Fruit fly (Drosophila melanogaster): ENCODE data around the gene ATPsynE.
A peak's percentile ranks its signal among the peaks of the same experiment; 100 is the strongest.

ATPsynE gene

DNA sequence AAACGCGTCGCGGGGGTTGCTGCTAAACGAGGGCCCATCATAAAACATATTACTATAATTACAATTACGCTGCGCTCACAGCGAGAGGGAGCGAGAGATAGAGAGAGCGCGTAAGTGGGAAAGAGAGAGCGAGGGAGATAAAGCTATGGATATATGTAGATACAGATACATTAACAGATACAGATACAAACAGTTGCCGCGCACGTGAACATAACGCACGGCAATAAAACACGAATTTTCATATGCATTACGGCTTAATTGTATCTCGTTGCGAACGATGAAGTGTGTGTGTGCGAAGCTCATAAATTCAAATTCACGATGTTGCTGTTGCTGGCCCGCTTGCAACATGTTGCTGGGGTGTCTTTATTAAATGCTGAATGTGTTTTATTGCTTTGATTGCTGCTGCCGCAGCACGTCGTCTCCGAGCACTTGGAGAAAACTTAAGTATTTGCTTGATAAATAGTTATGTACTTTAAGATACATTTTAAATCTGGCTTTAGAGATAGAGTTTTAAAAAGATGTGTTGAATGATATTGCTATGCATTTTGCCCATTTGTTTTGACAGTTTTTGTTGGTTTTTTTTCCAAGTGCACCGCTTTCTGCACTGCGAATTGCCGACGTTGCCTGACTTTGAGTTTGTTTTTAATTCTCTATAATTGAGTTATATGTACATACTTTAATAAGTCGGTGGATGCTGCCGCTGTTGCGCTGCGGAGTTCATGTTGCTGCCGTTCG, 43.6 kb downstream of the ATPsynE start (continued):
- TF ChIP-seq Mes4 (GFP tag; optimal IDR thresholded peaks at IDR 0.05) = peak; percentile 68
- TF ChIP-seq wek (GFP tag; optimal IDR thresholded peaks at IDR 0.05) = no peak
- TF ChIP-seq Gug (GFP tag; IDR thresholded peaks at IDR 0.05) = peak; percentile 47; the same call in 1 of the 4 replicates
- no peak for TF ChIP-seq CG5180 (GFP tag; optimal IDR thresholded peaks at IDR 0.05)
- TF ChIP-seq CG18476 (GFP tag; optimal IDR thresholded peaks at IDR 0.05) = peak; percentile 59
- TF ChIP-seq Sry-β (GFP tag; optimal IDR thresholded peaks at IDR 0.05) = no peak
- no peak for TF ChIP-seq Dref (GFP tag; IDR thresholded peaks at IDR 0.05)
- TF ChIP-seq schlank (tag; optimal IDR thresholded peaks at IDR 0.05) = peak; percentile 2
- TF ChIP-seq HmgD (GFP tag; optimal IDR thresholded peaks at IDR 0.05) = no peak
- no peak for TF ChIP-seq Hr39 (optimal IDR thresholded peaks at IDR 0.05)
- peak; percentile 48 to 74 for TF ChIP-seq Trl (optimal IDR thresholded peaks at IDR 0.05)
- TF ChIP-seq Trl (GFP tag; optimal IDR thresholded peaks at IDR 0.05) = peak; percentile 68
- peak; percentile 66; the same call in 1 of the 2 replicates for TF ChIP-seq sens-2 (GFP tag; IDR thresholded peaks at IDR 0.05)
- no peak for TF ChIP-seq CG7271 (tag; optimal IDR thresholded peaks at IDR 0.05)
- TF ChIP-seq Abd-B (GFP tag; optimal IDR thresholded peaks at IDR 0.05) = peak; percentile 70
- peak; percentile 91; the same call in 2 of the 3 replicates for TF ChIP-seq dysf (GFP tag; IDR thresholded peaks at IDR 0.05)
- TF ChIP-seq Side (GFP tag; optimal IDR thresholded peaks at IDR 0.05) = peak; percentile 53
- peak; percentile 87 for TF ChIP-seq H2.0 (GFP tag; IDR thresholded peaks at IDR 0.05)
- TF ChIP-seq CG7745 (tag; optimal IDR thresholded peaks at IDR 0.05) = no peak
- TF ChIP-seq grn (GFP tag; optimal IDR thresholded peaks at IDR 0.05) = no peak
- peak; percentile 26 for TF ChIP-seq CG15601 (tag; optimal IDR thresholded peaks at IDR 0.05)
- peak; percentile 46 to 89 for TF ChIP-seq Hr51 (GFP tag; optimal IDR thresholded peaks at IDR 0.05)
- TF ChIP-seq Optix (GFP tag; IDR thresholded peaks at IDR 0.05) = peak; percentile 81
- peak; percentile 79 for TF ChIP-seq CG11456 (GFP tag; IDR thresholded peaks at IDR 0.05)
- TF ChIP-seq CG1832 (GFP tag; optimal IDR thresholded peaks at IDR 0.05) = peak; percentile 59
- TF ChIP-seq CG4404 (GFP tag; IDR thresholded peaks at IDR 0.05) = 0 out of 2 replicates have a peak, but pooled peaks have one; percentile 25
- peak; percentile 84 for TF ChIP-seq ase (GFP tag; IDR thresholded peaks at IDR 0.05)
- TF ChIP-seq mam (GFP tag; optimal IDR thresholded peaks at IDR 0.05) = peak; percentile 70
- TF ChIP-seq ash1 (GFP tag; optimal IDR thresholded peaks at IDR 0.05) = no peak
- TF ChIP-seq CG16813 (GFP tag; IDR thresholded peaks at IDR 0.05; ENCODE audit: partially characterized antibody) = no peak
- TF ChIP-seq trem (tag; optimal IDR thresholded peaks at IDR 0.05) = peak; percentile 18
- peak; percentile 63 for TF ChIP-seq NC2β (GFP tag; optimal IDR thresholded peaks at IDR 0.05)
- 0 out of 2 replicates have a peak, but pooled peaks have one; percentile 30 for TF ChIP-seq CG10321 (GFP tag; IDR thresholded peaks at IDR 0.05)
- no peak for TF ChIP-seq CG31365 (tag; optimal IDR thresholded peaks at IDR 0.05)
- peak; percentile 80 for TF ChIP-seq ttk (GFP tag; IDR thresholded peaks at IDR 0.05)
- TF ChIP-seq eyg (GFP tag; optimal IDR thresholded peaks at IDR 0.05) = peak; percentile 40
- TF ChIP-seq CG12071 (GFP tag; optimal IDR thresholded peaks at IDR 0.05) = peak; percentile 70
- TF ChIP-seq peb (GFP tag; IDR thresholded peaks at IDR 0.05) = peak; percentile 83
- peak; percentile 70 for TF ChIP-seq CG14667 (GFP tag; IDR thresholded peaks at IDR 0.05)
- no peak for TF ChIP-seq CG34376 (GFP tag; optimal IDR thresholded peaks at IDR 0.05)
- peak; percentile 50 for TF ChIP-seq Hey (tag; optimal IDR thresholded peaks at IDR 0.05)
- TF ChIP-seq D (optimal IDR thresholded peaks at IDR 0.05) = no peak
- TF ChIP-seq D (GFP tag; optimal IDR thresholded peaks at IDR 0.05) = peak; percentile 11
- peak; percentile 73 for TF ChIP-seq CG31441 (GFP tag; IDR thresholded peaks at IDR 0.05)
- peak; percentile 82 for TF ChIP-seq Rx (GFP tag; IDR thresholded peaks at IDR 0.05)
- TF ChIP-seq CG12391 (tag; optimal IDR thresholded peaks at IDR 0.05) = peak; percentile 78
- no peak for TF ChIP-seq Doc3 (GFP tag; IDR thresholded peaks at IDR 0.05; ENCODE audit: partially characterized antibody)
- TF ChIP-seq NfI (GFP tag; optimal IDR thresholded peaks at IDR 0.05) = peak; percentile 76
- TF ChIP-seq CG13123 (GFP tag; optimal IDR thresholded peaks at IDR 0.05) = peak; percentile 67
- no peak for TF ChIP-seq sd (tag; optimal IDR thresholded peaks at IDR 0.05)
